Worm (Caenorhabditis elegans): ENCODE measurements around the gene F14H12.8.

DNA sequence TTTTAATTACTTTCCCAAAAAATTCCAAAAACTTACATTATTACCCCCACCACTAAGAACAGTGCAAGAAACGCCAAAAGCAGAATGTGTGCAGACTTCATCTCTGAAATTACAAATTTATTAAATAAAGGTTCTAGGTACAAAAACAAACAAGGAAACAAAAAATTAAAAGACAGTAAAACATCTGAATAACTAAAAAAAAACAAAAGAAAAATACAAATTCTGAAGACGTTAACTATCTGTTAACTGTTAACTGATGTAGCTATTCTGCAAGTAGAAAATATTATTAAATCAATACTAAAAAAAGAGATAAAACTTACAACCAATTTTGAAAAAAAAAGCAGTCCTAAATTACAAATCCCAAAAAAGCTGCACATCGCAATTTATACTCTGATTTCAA, 6.6 kb upstream of the F14H12.8 start, which contains the start of gene R160.13:
- TF ChIP-seq nhr-237 (tag; optimal IDR thresholded peaks at IDR 0.05), result no peak
- no peak for TF ChIP-seq sea-2 (GFP tag; optimal IDR thresholded peaks at IDR 0.05)
- no peak for TF ChIP-seq tbx-2 (tag; optimal IDR thresholded peaks at IDR 0.05)
- no peak for TF ChIP-seq mdl-1 (tag; optimal IDR thresholded peaks at IDR 0.05)
- TF ChIP-seq ceh-28 (tag; optimal IDR thresholded peaks at IDR 0.05), result no peak
- no peak for TF ChIP-seq nhr-28 (tag; optimal IDR thresholded peaks at IDR 0.05)
- no peak for TF ChIP-seq ceh-9 (tag; optimal IDR thresholded peaks at IDR 0.05)
- no peak for TF ChIP-seq elt-1 (tag; optimal IDR thresholded peaks at IDR 0.05)
- TF ChIP-seq R02D3.7 (tag; optimal IDR thresholded peaks at IDR 0.05), result no peak
- no peak for TF ChIP-seq nfya-1 (tag; optimal IDR thresholded peaks at IDR 0.05; ENCODE audit: insufficient read depth)
- no peak for TF ChIP-seq snpc-4 (tag; optimal IDR thresholded peaks at IDR 0.05)
- TF ChIP-seq egl-27 (tag; optimal IDR thresholded peaks at IDR 0.05), result no peak
- TF ChIP-seq ZK546.5 (tag; optimal IDR thresholded peaks at IDR 0.05), result no peak
